Fruit fly (Drosophila melanogaster): Measurements from ENCODE around the gene CG13692.

The CG13692 gene

DNA sequence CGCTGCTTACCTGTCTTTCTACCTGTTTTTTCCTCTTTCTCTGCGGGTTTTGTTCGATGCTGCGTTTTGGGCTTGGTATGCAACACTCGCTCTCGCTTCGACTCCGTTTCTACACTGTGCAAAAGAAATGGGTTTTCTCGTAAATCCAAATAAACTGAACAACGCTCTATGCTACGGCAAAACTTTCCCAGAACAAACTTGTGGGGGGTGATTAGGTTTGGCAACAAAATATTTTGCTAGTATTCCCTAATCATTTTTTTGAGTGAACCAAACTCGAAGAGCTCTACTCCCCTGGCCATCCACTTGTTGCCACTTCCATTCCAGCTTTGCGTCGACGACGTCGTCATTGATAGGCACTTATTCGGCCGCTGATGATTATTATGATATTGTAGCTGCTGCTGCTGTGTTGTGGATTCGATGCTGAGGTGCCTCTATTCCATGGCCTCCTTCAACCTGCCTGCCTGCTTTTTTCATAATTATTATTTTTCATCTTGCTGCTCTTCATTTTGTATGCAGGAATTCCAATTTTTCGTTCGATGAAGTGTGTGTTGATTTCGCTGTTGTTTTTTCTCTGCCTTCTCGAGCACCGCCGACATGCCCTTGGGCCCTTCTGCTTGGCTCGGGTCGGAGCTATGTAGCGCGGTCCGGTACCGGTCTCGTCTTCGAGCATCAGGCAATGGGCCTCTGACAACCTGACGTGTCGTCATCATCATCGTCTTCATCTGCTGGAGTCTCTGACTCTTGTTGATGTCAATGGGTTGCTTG lies 20.5 kb downstream of the CG13692 start (continued):
- TF ChIP-seq ttk (GFP tag; IDR thresholded peaks at IDR 0.05) (peak; percentile 87), jing (GFP tag; optimal IDR thresholded peaks at IDR 0.05) (peak; percentile 80), vvl (GFP tag; IDR thresholded peaks at IDR 0.05) (peak; percentile 93), bigmax (GFP tag; optimal IDR thresholded peaks at IDR 0.05) (no peak), Ets65A (GFP tag) (peak; percentile 97), CG11398 (GFP tag; optimal IDR thresholded peaks at IDR 0.05) (peak; percentile 64), exex (tag; optimal IDR thresholded peaks at IDR 0.05) (no peak), gce (GFP tag; IDR thresholded peaks at IDR 0.05) (peak; percentile 89), CG8478 (optimal IDR thresholded peaks at IDR 0.05) (no peak), Lim3 (GFP tag; IDR thresholded peaks at IDR 0.05) (peak; percentile 75), mirr (GFP tag; optimal IDR thresholded peaks at IDR 0.05) (no peak), CG11696 (GFP tag; IDR thresholded peaks at IDR 0.05) (peak; percentile 51; the same call in 1 of the 2 replicates), ci (GFP tag; IDR thresholded peaks at IDR 0.05) (peak; percentile 96), Sox102F (GFP tag; optimal IDR thresholded peaks at IDR 0.05) (peak; percentile 90), sug (tag; optimal IDR thresholded peaks at IDR 0.05) (no peak), danr (GFP tag; IDR thresholded peaks at IDR 0.05) (peak; percentile 48; the same call in 1 of the 2 replicates), CG10959 (GFP tag; IDR thresholded peaks at IDR 0.05) (peak; percentile 90), CG18011 (GFP tag; optimal IDR thresholded peaks at IDR 0.05) (no peak), her (GFP tag; optimal IDR thresholded peaks at IDR 0.05) (peak; percentile 77), Fer3 (tag; optimal IDR thresholded peaks at IDR 0.05) (peak; percentile 61), gem (tag; optimal IDR thresholded peaks at IDR 0.05) (no peak), disco-r (GFP tag; optimal IDR thresholded peaks at IDR 0.05) (no peak), stc (GFP tag; IDR thresholded peaks at IDR 0.05) (peak; percentile 86), cato (GFP tag; optimal IDR thresholded peaks at IDR 0.05; ENCODE audit: borderline replicate concordance) (peak; percentile 73), gt (GFP tag; IDR thresholded peaks at IDR 0.05) (peak; percentile 70), CG13624 (GFP tag; optimal IDR thresholded peaks at IDR 0.05) (no peak), fd3F (GFP tag; optimal IDR thresholded peaks at IDR 0.05) (no peak), CG9437 (GFP tag; optimal IDR thresholded peaks at IDR 0.05) (peak; percentile 38), Hr3 (GFP tag; optimal IDR thresholded peaks at IDR 0.05) (peak; percentile 75), ac (GFP tag; optimal IDR thresholded peaks at IDR 0.05) (peak; percentile 58), h (optimal IDR thresholded peaks at IDR 0.05) (no peak), gsb (GFP tag; IDR thresholded peaks at IDR 0.05) (no peak; the same call in 1 of the 2 replicates), CG10462 (GFP tag; optimal IDR thresholded peaks at IDR 0.05) (peak; percentile 71), lola (GFP tag; optimal IDR thresholded peaks at IDR 0.05) (peak in 1 of 3 experiments; percentile 82), TFAM (GFP tag; optimal IDR thresholded peaks at IDR 0.05) (peak; percentile 12), CG17568 (GFP tag; optimal IDR thresholded peaks at IDR 0.05) (no peak), Nf-YA (GFP tag; IDR thresholded peaks at IDR 0.05) (peak; percentile 71), Ssrp (tag; optimal IDR thresholded peaks at IDR 0.05) (peak; percentile 76), CG10267 (tag; optimal IDR thresholded peaks at IDR 0.05) (peak; percentile 81), btn (GFP tag; optimal IDR thresholded peaks at IDR 0.05) (peak; percentile 81), nom (GFP tag; optimal IDR thresholded peaks at IDR 0.05) (peak; percentile 91), dysf (GFP tag; IDR thresholded peaks at IDR 0.05) (peak; percentile 73), cad (GFP tag; optimal IDR thresholded peaks at IDR 0.05) (no peak), pfk (GFP tag; optimal IDR thresholded peaks at IDR 0.05) (no peak), CG8944 (GFP tag; optimal IDR thresholded peaks at IDR 0.05) (peak; percentile 87), CG7839 (tag; optimal IDR thresholded peaks at IDR 0.05) (peak; percentile 82), pzg (GFP tag; optimal IDR thresholded peaks at IDR 0.05) (no peak), CG8359 (GFP tag; optimal IDR thresholded peaks at IDR 0.05; ENCODE audit: borderline replicate concordance) (peak; percentile 56), zfh2 (GFP tag; optimal IDR thresholded peaks at IDR 0.05) (no peak), grn (GFP tag; optimal IDR thresholded peaks at IDR 0.05) (no peak)

Data from whole organism, embryonic.